Worm (Caenorhabditis elegans) whole organism, L2 larva: ENCODE measurements around the gene acs-7.

Experiments used
- C34F6.9 ChIP-seq: fragments of 150-350 bp; optimal IDR thresholded peaks from 2 replicates; lab custom pipeline; 2014; ENCODE audit warnings: missing biosample characterization, missing genetic modification characterization
- F13H6.1 ChIP-seq: sonication (generic microtip); optimal IDR thresholded peaks from 2 replicates; lab custom pipeline; 2016; ENCODE audit warnings: missing genetic modification characterization, missing compliant biosample characterization
- R02D3.7 ChIP-seq: fragments of 150-350 bp; optimal IDR thresholded peaks from 2 replicates; lab custom pipeline; 2014; ENCODE audit warnings: missing biosample characterization, missing genetic modification characterization
- Y55F3AM.14 ChIP-seq: fragments of 200-800 bp; sonication (Bioruptor generic); optimal IDR thresholded peaks from 2 replicates; lab custom pipeline; 2018; ENCODE audit warnings: mild to moderate bottlenecking, missing genetic modification characterization, missing compliant biosample characterization
- ZK546.5 ChIP-seq: sonication (generic microtip); optimal IDR thresholded peaks from 2 replicates; lab custom pipeline; 2017; ENCODE audit warnings: missing biosample characterization, missing genetic modification characterization
- alr-1 ChIP-seq: fragments of 150-350 bp; optimal IDR thresholded peaks from 2 replicates; lab custom pipeline; 2014; ENCODE audit warnings: missing biosample characterization, missing genetic modification characterization
- aly-2 ChIP-seq: fragments of 150-350 bp; optimal IDR thresholded peaks from 2 replicates; lab custom pipeline; 2014; ENCODE audit warnings: missing biosample characterization, missing genetic modification characterization
- ama-1 ChIP-seq: fragments of 150-350 bp; optimal IDR thresholded peaks from 2 replicates; lab custom pipeline; 2018; ENCODE audit warnings: inconsistent platforms
- blmp-1 ChIP-seq: sonication (generic microtip); optimal IDR thresholded peaks from 2 replicates; lab custom pipeline; 2017; ENCODE audit warnings: missing genetic modification characterization, mild to moderate bottlenecking, missing compliant biosample characterization, antibody characterized with exemption, moderate library complexity; ENCODE audit not compliant: insufficient read depth
- ceh-16 ChIP-seq: fragments of 150-350 bp; optimal IDR thresholded peaks from 2 replicates; lab custom pipeline; 2014; ENCODE audit warnings: missing biosample characterization, missing genetic modification characterization
- ceh-82 ChIP-seq: fragments of 150-350 bp; optimal IDR thresholded peaks from 2 replicates; lab custom pipeline; 2014; ENCODE audit warnings: missing biosample characterization, missing genetic modification characterization
- crh-2 ChIP-seq: sonication (generic microtip); optimal IDR thresholded peaks from 2 replicates; lab custom pipeline; 2017; ENCODE audit warnings: missing biosample characterization, missing genetic modification characterization
- dmd-4 ChIP-seq: sonication (generic microtip); optimal IDR thresholded peaks from 2 replicates; lab custom pipeline; 2017; ENCODE audit warnings: missing biosample characterization, missing genetic modification characterization
- egl-27 ChIP-seq: sonication (generic microtip); optimal IDR thresholded peaks from 3 replicates; lab custom pipeline; 2017; ENCODE audit warnings: missing biosample characterization, missing genetic modification reagents, missing genetic modification characterization
- elt-1 ChIP-seq: fragments of 150-350 bp; optimal IDR thresholded peaks from 2 replicates; lab custom pipeline; 2014; ENCODE audit warnings: missing biosample characterization, missing genetic modification characterization
- elt-3 ChIP-seq: sonication (generic microtip); optimal IDR thresholded peaks from 2 replicates; lab custom pipeline; 2017; ENCODE audit warnings: missing biosample characterization, missing genetic modification characterization
- fos-1 ChIP-seq: fragments of 150-350 bp; optimal IDR thresholded peaks from 2 replicates; lab custom pipeline; 2014; ENCODE audit warnings: missing biosample characterization, missing genetic modification characterization
- gmeb-1 ChIP-seq: fragments of 150-350 bp; optimal IDR thresholded peaks from 2 replicates; lab custom pipeline; 2014; ENCODE audit warnings: missing biosample characterization, missing genetic modification characterization
- lin-11 ChIP-seq: fragments of 150-350 bp; sonication (generic microtip); optimal IDR thresholded peaks from 2 replicates; lab custom pipeline; 2014; ENCODE audit warnings: missing biosample characterization, missing genetic modification characterization, inconsistent platforms, mixed read lengths
- lin-13 ChIP-seq: fragments of 150-350 bp; optimal IDR thresholded peaks from 2 replicates; lab custom pipeline; 2014; ENCODE audit warnings: missing biosample characterization, missing genetic modification reagents, missing genetic modification characterization
- lin-39 ChIP-seq: fragments of 150-350 bp; optimal IDR thresholded peaks from 2 replicates; lab custom pipeline; 2014; ENCODE audit warnings: missing biosample characterization, missing genetic modification reagents, missing genetic modification characterization
- lsy-2 ChIP-seq, 2 experiments: fragments of 150-350 bp in 1 of 2; sonication (generic microtip) in 1 of 2; optimal IDR thresholded peaks; 2 replicates each; lab custom pipeline; 2014 to 2017; ENCODE audit warnings: missing biosample characterization in 2 of 2, missing genetic modification characterization in 2 of 2
- mab-5 ChIP-seq: fragments of 150-350 bp; optimal IDR thresholded peaks from 2 replicates; lab custom pipeline; 2014; ENCODE audit warnings: missing biosample characterization, missing genetic modification characterization
- mbf-1 ChIP-seq: sonication (generic microtip); optimal IDR thresholded peaks from 2 replicates; lab custom pipeline; 2017; ENCODE audit warnings: missing biosample characterization, missing genetic modification characterization
- mdl-1 ChIP-seq, 2 experiments: fragments of 150-350 bp in 1 of 2; sonication (generic microtip) in 1 of 2; optimal IDR thresholded peaks; 2 replicates each; lab custom pipeline; 2017; ENCODE audit warnings: missing biosample characterization in 2 of 2, missing genetic modification characterization in 2 of 2
- nhr-10 ChIP-seq: sonication (generic microtip); optimal IDR thresholded peaks from 2 replicates; lab custom pipeline; 2017; ENCODE audit warnings: missing biosample characterization, missing genetic modification characterization
- nhr-11 ChIP-seq: fragments of 150-350 bp; optimal IDR thresholded peaks from 2 replicates; lab custom pipeline; 2014; ENCODE audit warnings: missing biosample characterization, missing genetic modification characterization
- nhr-12 ChIP-seq: fragments of 150-350 bp; optimal IDR thresholded peaks from 2 replicates; lab custom pipeline; 2014; ENCODE audit warnings: missing biosample characterization, missing genetic modification characterization
- nhr-129 ChIP-seq: fragments of 150-350 bp; optimal IDR thresholded peaks from 2 replicates; lab custom pipeline; 2014; ENCODE audit warnings: missing biosample characterization, missing genetic modification characterization
- nhr-21 ChIP-seq: fragments of 150-350 bp; optimal IDR thresholded peaks from 2 replicates; lab custom pipeline; 2014; ENCODE audit warnings: missing biosample characterization, missing genetic modification characterization
- nhr-23 ChIP-seq: fragments of 150-350 bp; optimal IDR thresholded peaks from 2 replicates; lab custom pipeline; 2014; ENCODE audit warnings: missing biosample characterization, missing genetic modification reagents, missing genetic modification characterization
- nhr-237 ChIP-seq: fragments of 150-350 bp; optimal IDR thresholded peaks from 2 replicates; lab custom pipeline; 2014; ENCODE audit warnings: missing biosample characterization, missing genetic modification characterization
- nhr-25 ChIP-seq: fragments of 150-350 bp; sonication (generic microtip); optimal IDR thresholded peaks from 3 replicates; lab custom pipeline; 2014; ENCODE audit warnings: missing biosample characterization, missing genetic modification characterization
- nhr-6 ChIP-seq: fragments of 150-350 bp; optimal IDR thresholded peaks from 2 replicates; lab custom pipeline; 2014; ENCODE audit warnings: missing biosample characterization, missing genetic modification characterization
- nhr-77 ChIP-seq: fragments of 150-350 bp; optimal IDR thresholded peaks from 2 replicates; lab custom pipeline; 2014; ENCODE audit warnings: missing biosample characterization, missing genetic modification characterization
- peb-1 ChIP-seq: fragments of 150-350 bp; optimal IDR thresholded peaks from 2 replicates; lab custom pipeline; 2014; ENCODE audit warnings: missing biosample characterization, missing genetic modification characterization
- sem-4 ChIP-seq: fragments of 150-350 bp; optimal IDR thresholded peaks from 2 replicates; lab custom pipeline; 2014; ENCODE audit warnings: missing biosample characterization, missing genetic modification reagents, missing genetic modification characterization
- skn-1 ChIP-seq: sonication (generic microtip); optimal IDR thresholded peaks from 2 replicates; lab custom pipeline; 2017; ENCODE audit warnings: missing biosample characterization, missing genetic modification characterization
- sma-3 ChIP-seq: sonication (generic microtip); optimal IDR thresholded peaks from 2 replicates; lab custom pipeline; 2016; ENCODE audit warnings: missing genetic modification reagents, missing genetic modification characterization, missing compliant biosample characterization
- sma-9 ChIP-seq, 2 experiments: fragments of 150-350 bp in 1 of 2; sonication (generic microtip) in 1 of 2; optimal IDR thresholded peaks; 2 replicates each; lab custom pipeline; 2014 to 2016; ENCODE audit warnings: missing genetic modification characterization in 2 of 2, mild to moderate bottlenecking in 1 of 2, missing biosample characterization in 1 of 2, missing compliant biosample characterization in 1 of 2, missing genetic modification reagents in 1 of 2, moderate library complexity in 1 of 2
- snpc-4 ChIP-seq: fragments of 150-350 bp; optimal IDR thresholded peaks from 2 replicates; lab custom pipeline; 2014; ENCODE audit warnings: missing biosample characterization, missing genetic modification characterization
- unc-39 ChIP-seq: fragments of 150-350 bp; optimal IDR thresholded peaks from 2 replicates; lab custom pipeline; 2014; ENCODE audit warnings: missing biosample characterization, missing genetic modification characterization
- unc-55 ChIP-seq: fragments of 150-350 bp; sonication (generic microtip); optimal IDR thresholded peaks from 3 replicates; lab custom pipeline; 2014; ENCODE audit warnings: missing biosample characterization, missing genetic modification reagents, missing genetic modification characterization
- unc-62 ChIP-seq: fragments of 150-350 bp; optimal IDR thresholded peaks from 2 replicates; lab custom pipeline; 2014; ENCODE audit warnings: missing biosample characterization, missing genetic modification reagents, missing genetic modification characterization
- zag-1 ChIP-seq: fragments of 150-350 bp; optimal IDR thresholded peaks from 2 replicates; lab custom pipeline; 2014; ENCODE audit warnings: missing biosample characterization, missing genetic modification characterization
- ztf-1 ChIP-seq: fragments of 200-800 bp; sonication (Bioruptor generic); conservative IDR thresholded peaks from 2 replicates; pipeline ENCODE4 v1.3.6; 2022; ENCODE audit warnings: missing genetic modification characterization, missing compliant biosample characterization
- ztf-11 ChIP-seq: sonication (generic microtip); optimal IDR thresholded peaks from 2 replicates; lab custom pipeline; 2017; ENCODE audit warnings: missing biosample characterization, missing genetic modification characterization
- ztf-4 ChIP-seq: fragments of 150-350 bp; optimal IDR thresholded peaks from 2 replicates; lab custom pipeline; 2014; ENCODE audit warnings: missing biosample characterization, missing genetic modification characterization

acs-7 gene

ce11 chrII:9284358-9285170 is 7.3 kb upstream of the acs-7 start:
- no peak for TF ChIP-seq nhr-23 (tag; lab: Kevin White, UChicago)
- no peak for TF ChIP-seq lin-11 (tag; lab: Kevin White, UChicago)
- peak; percentile 23 for TF ChIP-seq nhr-6 (tag; lab: Kevin White, UChicago)
- peak; percentile 56 for TF ChIP-seq peb-1 (tag; lab: Kevin White, UChicago)
- TF ChIP-seq ztf-11 (tag; lab: Kevin White, UChicago) = no peak
- TF ChIP-seq fos-1 (tag; lab: Kevin White, UChicago) = peak; percentile 49
- no peak for TF ChIP-seq ZK546.5 (tag; lab: Kevin White, UChicago)
- TF ChIP-seq Y55F3AM.14 = no peak
- TF ChIP-seq ceh-82 = no peak
- TF ChIP-seq sem-4 (tag; lab: Kevin White, UChicago) = no peak
- TF ChIP-seq ama-1 = peak; percentile 62
- TF ChIP-seq alr-1 (tag; lab: Kevin White, UChicago) = no peak
- TF ChIP-seq sma-3 = no peak
- TF ChIP-seq nhr-25 (tag; lab: Kevin White, UChicago) = no peak
- no peak for TF ChIP-seq nhr-237 (tag; lab: Kevin White, UChicago)
- no peak for TF ChIP-seq nhr-77 (tag; lab: Kevin White, UChicago)
- no peak for TF ChIP-seq unc-62 (GFP tag; lab: Kevin White, UChicago)
- TF ChIP-seq sma-9 (GFP tag; optimal IDR thresholded peaks at IDR 0.05; lab: Kevin White, UChicago) = peak; percentile 44
- TF ChIP-seq sma-9 (tag; optimal IDR thresholded peaks at IDR 0.05; lab: Kevin White, UChicago) = no peak
- no peak for TF ChIP-seq mbf-1
- no peak for TF ChIP-seq lin-13 (GFP tag; lab: Kevin White, UChicago)
- TF ChIP-seq F13H6.1 (tag; lab: Kevin White, UChicago) = peak; percentile 45
- TF ChIP-seq aly-2 = no peak
- no peak for TF ChIP-seq mdl-1 (tag; optimal IDR thresholded peaks at IDR 0.05; lab: Kevin White, UChicago)
- no peak for TF ChIP-seq C34F6.9
- TF ChIP-seq elt-1 (tag; lab: Kevin White, UChicago) = no peak
- TF ChIP-seq mab-5 (tag; lab: Kevin White, UChicago) = no peak
- no peak for TF ChIP-seq ceh-16
- TF ChIP-seq zag-1 (tag; lab: Kevin White, UChicago) = no peak
- TF ChIP-seq nhr-21 (tag; lab: Kevin White, UChicago) = no peak
- TF ChIP-seq lsy-2 (tag; optimal IDR thresholded peaks at IDR 0.05; lab: Kevin White, UChicago) = no peak
- TF ChIP-seq crh-2 (tag; lab: Kevin White, UChicago) = peak; percentile 32
- TF ChIP-seq blmp-1 (tag; lab: Kevin White, UChicago) = no peak
- no peak for TF ChIP-seq ztf-4 (tag; lab: Kevin White, UChicago)
- TF ChIP-seq unc-39 (tag; lab: Kevin White, UChicago) = no peak
- no peak for TF ChIP-seq gmeb-1 (tag; lab: Kevin White, UChicago)
- peak; percentile 13 for TF ChIP-seq nhr-129
- TF ChIP-seq nhr-12 = no peak
- TF ChIP-seq elt-3 (tag; lab: Kevin White, UChicago) = no peak
- TF ChIP-seq nhr-10 (tag; lab: Kevin White, UChicago) = no peak
- no peak for TF ChIP-seq nhr-11 (tag; lab: Kevin White, UChicago)
- TF ChIP-seq unc-55 (GFP tag; lab: Kevin White, UChicago) = no peak
- TF ChIP-seq dmd-4 (tag; lab: Kevin White, UChicago) = no peak
- no peak for TF ChIP-seq ztf-1 (GFP tag; lab: Robert Waterston, UW)
- no peak for TF ChIP-seq egl-27 (tag; lab: Kevin White, UChicago)
- TF ChIP-seq snpc-4 (tag; lab: Kevin White, UChicago) = no peak
- peak; percentile 51 for TF ChIP-seq skn-1
- no peak for TF ChIP-seq lin-39 (tag; lab: Kevin White, UChicago)
- TF ChIP-seq R02D3.7 = no peak
